Worm (Caenorhabditis elegans) whole organism, mixed stage, embryonic: ENCODE measurements around the gene R07E5.4.
A peak's percentile ranks its signal among the peaks of the same experiment; 100 is the strongest.

Experiments used
- drap-1 ChIP-seq: fragments of 200-800 bp; sonication (Bioruptor generic); optimal IDR thresholded peaks from 3 replicates; lab custom pipeline; 2018; ENCODE audit warnings: mild to moderate bottlenecking, missing genetic modification characterization, missing compliant biosample characterization
- elt-3 ChIP-seq: fragments of 150-350 bp; optimal IDR thresholded peaks from 2 replicates; lab custom pipeline; 2014; ENCODE audit warnings: missing biosample characterization, missing genetic modification characterization
- flh-1 ChIP-seq: fragments of 200-800 bp; sonication (Bioruptor generic); optimal IDR thresholded peaks from 2 replicates; lab custom pipeline; 2018; ENCODE audit warnings: mild to moderate bottlenecking, missing genetic modification characterization, moderate library complexity, missing compliant biosample characterization
- lin-32 ChIP-seq: fragments of 200-800 bp; sonication (Bioruptor generic); optimal IDR thresholded peaks from 2 replicates; lab custom pipeline; 2018; ENCODE audit warnings: mild to moderate bottlenecking, missing genetic modification characterization, missing compliant biosample characterization
- lsy-2 ChIP-seq: fragments of 150-350 bp; optimal IDR thresholded peaks from 2 replicates; lab custom pipeline; 2014; ENCODE audit warnings: missing biosample characterization, missing genetic modification characterization
- nhr-12 ChIP-seq: fragments of 150-350 bp; optimal IDR thresholded peaks from 2 replicates; lab custom pipeline; 2014; ENCODE audit warnings: missing biosample characterization, missing genetic modification characterization
- nhr-76 ChIP-seq: sonication (generic microtip); optimal IDR thresholded peaks from 2 replicates; lab custom pipeline; 2017; ENCODE audit warnings: missing biosample characterization, missing genetic modification characterization
- pha-4 ChIP-seq: fragments of 150-350 bp; optimal IDR thresholded peaks from 2 replicates; lab custom pipeline; 2018; ENCODE audit warnings: missing biosample characterization, missing genetic modification reagents, missing genetic modification characterization
- unc-62 ChIP-seq: fragments of 150-350 bp; optimal IDR thresholded peaks from 2 replicates; lab custom pipeline; 2014; ENCODE audit warnings: missing biosample characterization, missing genetic modification reagents, missing genetic modification characterization
- ztf-11 ChIP-seq: fragments of 150-350 bp; optimal IDR thresholded peaks from 2 replicates; lab custom pipeline; 2014; ENCODE audit warnings: missing biosample characterization, missing genetic modification characterization

ce11 chrIII:4357438-4357837, 37.2 kb upstream of the R07E5.4 start:
- TF ChIP-seq elt-3 (tag; lab: Kevin White, UChicago) (no peak), nhr-76 (tag; lab: Kevin White, UChicago) (no peak), unc-62 (GFP tag; lab: Kevin White, UChicago) (peak; percentile 33), nhr-12 (no peak), drap-1 (no peak), ztf-11 (tag; lab: Kevin White, UChicago) (no peak), lin-32 (GFP tag; lab: Kevin White, UChicago) (no peak), flh-1 (no peak), pha-4 (tag; lab: Kevin White, UChicago) (no peak), lsy-2 (tag; lab: Kevin White, UChicago) (no peak)
